Worm (Caenorhabditis elegans): ENCODE data around the gene ZK1240.11.

Gene ZK1240.11

DNA sequence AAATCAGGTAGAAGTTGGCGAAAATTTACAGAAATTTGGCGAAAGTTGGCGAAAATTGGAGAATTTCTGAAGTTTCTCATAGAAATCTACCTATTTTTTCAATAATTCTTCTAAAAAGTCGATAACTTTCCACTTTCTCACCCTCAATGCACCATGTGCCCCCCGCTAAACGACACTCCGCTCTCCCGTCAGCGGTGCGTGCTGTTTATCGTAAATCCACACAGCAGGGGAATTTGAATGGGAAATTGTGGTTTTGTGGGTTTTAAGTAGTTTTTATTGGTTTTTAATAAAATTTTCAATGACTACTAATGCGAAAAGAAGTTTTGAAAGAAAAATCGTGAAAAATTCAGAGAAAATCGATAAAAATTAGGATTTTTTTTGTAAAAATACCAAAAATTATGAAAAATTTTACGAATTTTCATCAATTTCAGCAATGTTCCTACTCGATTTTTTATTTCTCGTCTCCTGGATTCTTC lies 17.0 kb downstream of the ZK1240.11 start, which contains the start of gene F43C11.6:
Gene F43C11.6, plus strand, starts transcription at position 426 of the 476 bp plus-strand sequence.
- TF ChIP-seq med-1 (GFP tag; optimal IDR thresholded peaks at IDR 0.05; ENCODE audit: insufficient read depth) (no peak), T22C8.4 (GFP tag; IDR thresholded peaks at IDR 0.05) (no peak), flt-1 (GFP tag; IDR thresholded peaks at IDR 0.05) (no peak), ztf-29 (GFP tag; IDR thresholded peaks at IDR 0.05) (no peak), klf-2 (GFP tag; conservative IDR thresholded peaks at IDR 0.05) (no peak), ref-1 (GFP tag; conservative IDR thresholded peaks at IDR 0.05) (no peak), ztf-23 (GFP tag; IDR thresholded peaks at IDR 0.05) (no peak), tab-1 (GFP tag; IDR thresholded peaks at IDR 0.05) (no peak), cog-1 (tag; optimal IDR thresholded peaks at IDR 0.05) (no peak)

DNA sequence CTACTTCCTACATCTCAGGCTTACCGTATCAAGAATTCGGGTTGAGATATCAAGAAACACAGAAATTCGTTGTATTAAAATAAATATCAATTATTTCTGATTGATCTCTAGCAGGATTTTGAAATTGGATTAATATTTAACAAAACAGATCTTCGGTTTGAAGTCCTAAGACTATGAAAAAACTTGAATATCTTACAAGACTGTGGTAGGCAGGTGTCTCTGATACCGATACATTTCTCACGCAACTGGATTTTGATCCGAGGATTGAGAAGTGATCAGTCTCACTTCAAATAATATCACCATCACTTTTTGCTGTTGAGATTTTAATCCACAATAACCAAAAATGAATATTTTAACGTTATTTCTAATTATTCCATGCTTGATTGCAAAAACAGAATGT lies 21.6 kb downstream of the ZK1240.11 start, which contains the start of gene F43C11.4:
Gene F43C11.4, plus strand, starts transcription at position 301 of the 400 bp plus-strand sequence.
- TF ChIP-seq ref-1 (GFP tag; conservative IDR thresholded peaks at IDR 0.05) (no peak), T22C8.4 (GFP tag; IDR thresholded peaks at IDR 0.05) (no peak), flt-1 (GFP tag; IDR thresholded peaks at IDR 0.05) (no peak), tab-1 (GFP tag; IDR thresholded peaks at IDR 0.05) (no peak), cog-1 (tag; optimal IDR thresholded peaks at IDR 0.05) (no peak), ztf-29 (GFP tag; IDR thresholded peaks at IDR 0.05) (no peak), klf-2 (GFP tag; conservative IDR thresholded peaks at IDR 0.05) (no peak), ztf-23 (GFP tag; IDR thresholded peaks at IDR 0.05) (no peak), med-1 (GFP tag; optimal IDR thresholded peaks at IDR 0.05; ENCODE audit: insufficient read depth) (no peak)

DNA sequence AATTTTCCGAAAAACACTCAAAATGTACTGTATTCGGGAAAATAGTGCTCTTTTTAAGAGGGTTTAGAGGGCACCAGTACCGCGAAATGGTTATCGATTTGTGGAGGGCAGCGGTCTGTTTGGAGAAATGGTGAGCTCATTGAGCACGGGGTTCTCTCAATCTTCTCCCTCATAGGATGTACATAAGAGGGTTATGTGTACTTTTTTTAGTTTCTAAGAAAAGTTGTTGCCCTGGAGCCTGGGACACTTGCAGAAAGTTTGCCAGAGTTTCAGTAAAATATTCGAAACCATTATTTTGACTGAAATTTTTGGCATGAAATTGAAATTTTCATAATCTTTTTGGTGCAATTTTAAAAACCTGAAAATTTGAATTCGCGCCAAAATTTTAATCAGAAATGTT lies 27.5 kb downstream of the ZK1240.11 start, which contains the start of gene F43C11.10:
Gene F43C11.10, minus strand, starts transcription at position 101 of the 400 bp plus-strand sequence.
- TF ChIP-seq tab-1 (GFP tag; IDR thresholded peaks at IDR 0.05) (no peak), med-1 (GFP tag; optimal IDR thresholded peaks at IDR 0.05; ENCODE audit: insufficient read depth) (no peak), klf-2 (GFP tag; conservative IDR thresholded peaks at IDR 0.05) (no peak), ztf-29 (GFP tag; IDR thresholded peaks at IDR 0.05) (no peak), ref-1 (GFP tag; conservative IDR thresholded peaks at IDR 0.05) (no peak), T22C8.4 (GFP tag; IDR thresholded peaks at IDR 0.05) (no peak), cog-1 (tag; optimal IDR thresholded peaks at IDR 0.05) (no peak), ztf-23 (GFP tag; IDR thresholded peaks at IDR 0.05) (no peak), flt-1 (GFP tag; IDR thresholded peaks at IDR 0.05) (no peak)

DNA sequence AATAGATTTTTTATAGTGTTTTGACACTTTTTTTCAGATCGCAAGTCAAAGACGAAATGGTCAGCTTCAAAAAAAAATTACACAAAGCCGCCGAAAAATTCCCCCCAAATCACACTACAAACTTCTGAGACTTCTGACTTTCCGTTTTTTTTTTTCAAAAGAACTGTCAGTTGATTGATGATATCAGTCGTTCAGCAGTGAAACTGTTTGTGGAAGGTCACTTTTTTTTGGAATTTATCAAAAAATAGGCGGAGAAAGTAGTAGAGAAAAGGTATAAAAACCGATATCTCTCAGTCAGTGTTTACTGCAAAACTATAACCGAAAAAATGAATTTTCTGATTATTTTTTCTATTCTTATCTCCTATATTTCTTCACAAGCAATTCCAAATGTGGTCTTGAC lies 28.0 kb downstream of the ZK1240.11 start, which contains the start of gene F43C11.3:
Gene F43C11.3, plus strand, starts transcription at position 301 of the 400 bp plus-strand sequence.
- TF ChIP-seq klf-2 (GFP tag; conservative IDR thresholded peaks at IDR 0.05) (no peak), tab-1 (GFP tag; IDR thresholded peaks at IDR 0.05) (no peak), ref-1 (GFP tag; conservative IDR thresholded peaks at IDR 0.05) (no peak), ztf-29 (GFP tag; IDR thresholded peaks at IDR 0.05) (no peak), ztf-23 (GFP tag; IDR thresholded peaks at IDR 0.05) (no peak), flt-1 (GFP tag; IDR thresholded peaks at IDR 0.05) (no peak), med-1 (GFP tag; optimal IDR thresholded peaks at IDR 0.05; ENCODE audit: insufficient read depth) (no peak), cog-1 (tag; optimal IDR thresholded peaks at IDR 0.05) (no peak), T22C8.4 (GFP tag; IDR thresholded peaks at IDR 0.05) (no peak)

DNA sequence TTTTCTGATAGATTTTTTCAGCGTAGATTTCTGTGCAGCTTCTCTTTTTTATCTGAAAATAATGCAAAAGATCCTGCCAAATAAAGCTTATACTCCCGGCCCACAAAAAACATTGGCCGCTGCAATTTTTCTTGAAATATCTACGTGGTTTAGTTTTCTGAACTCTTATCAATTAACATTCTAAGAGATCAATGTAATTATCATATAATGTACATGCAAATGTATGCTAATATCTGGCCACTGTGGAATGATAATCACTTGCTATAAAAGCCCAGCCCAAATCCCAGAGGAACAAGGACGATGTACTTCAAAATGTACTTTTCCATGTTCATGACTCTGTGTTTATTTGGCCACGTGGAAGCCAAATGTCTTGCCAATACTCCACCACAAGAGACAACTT lies 29.4 kb downstream of the ZK1240.11 start, which contains the start of gene F43C11.2:
Gene F43C11.2, plus strand, starts transcription at position 301 of the 400 bp plus-strand sequence.
- TF ChIP-seq T22C8.4 (GFP tag; IDR thresholded peaks at IDR 0.05): no peak
- TF ChIP-seq flt-1 (GFP tag; IDR thresholded peaks at IDR 0.05): no peak
- TF ChIP-seq med-1 (GFP tag; optimal IDR thresholded peaks at IDR 0.05; ENCODE audit: insufficient read depth): no peak
- TF ChIP-seq klf-2 (GFP tag; conservative IDR thresholded peaks at IDR 0.05): no peak
- TF ChIP-seq ztf-23 (GFP tag; IDR thresholded peaks at IDR 0.05): no peak
- no peak for TF ChIP-seq cog-1 (tag; optimal IDR thresholded peaks at IDR 0.05)
- TF ChIP-seq ref-1 (GFP tag; conservative IDR thresholded peaks at IDR 0.05): no peak
- no peak for TF ChIP-seq tab-1 (GFP tag; IDR thresholded peaks at IDR 0.05)

DNA sequence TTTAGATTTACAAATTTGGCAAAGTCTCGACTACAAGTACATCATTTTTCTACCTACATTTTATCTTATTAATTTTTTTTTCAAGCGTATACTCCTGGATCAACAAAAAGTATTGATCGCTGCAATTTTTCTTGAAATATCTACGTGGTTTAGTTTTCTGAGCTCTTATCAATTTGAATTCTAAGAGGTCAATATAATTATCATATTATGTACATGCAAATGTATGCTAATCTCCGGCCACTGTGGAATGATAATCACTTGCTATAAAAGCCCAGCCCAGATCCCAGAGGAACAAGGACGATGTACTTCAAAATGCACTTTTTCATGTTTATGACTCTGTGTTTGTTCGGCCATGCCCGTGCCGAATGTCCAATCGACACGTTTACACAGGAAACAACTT lies 31.7 kb downstream of the ZK1240.11 start, which contains the start of gene F43C11.1:
Gene F43C11.1, plus strand, starts transcription at position 301 of the 400 bp plus-strand sequence.
- TF ChIP-seq ztf-29 (GFP tag; IDR thresholded peaks at IDR 0.05) (no peak), flt-1 (GFP tag; IDR thresholded peaks at IDR 0.05) (no peak), cog-1 (tag; optimal IDR thresholded peaks at IDR 0.05) (no peak), tab-1 (GFP tag; IDR thresholded peaks at IDR 0.05) (no peak), ref-1 (GFP tag; conservative IDR thresholded peaks at IDR 0.05) (no peak), klf-2 (GFP tag; conservative IDR thresholded peaks at IDR 0.05) (no peak), med-1 (GFP tag; optimal IDR thresholded peaks at IDR 0.05; ENCODE audit: insufficient read depth) (no peak), ztf-23 (GFP tag; IDR thresholded peaks at IDR 0.05) (no peak), T22C8.4 (GFP tag; IDR thresholded peaks at IDR 0.05) (no peak)

DNA sequence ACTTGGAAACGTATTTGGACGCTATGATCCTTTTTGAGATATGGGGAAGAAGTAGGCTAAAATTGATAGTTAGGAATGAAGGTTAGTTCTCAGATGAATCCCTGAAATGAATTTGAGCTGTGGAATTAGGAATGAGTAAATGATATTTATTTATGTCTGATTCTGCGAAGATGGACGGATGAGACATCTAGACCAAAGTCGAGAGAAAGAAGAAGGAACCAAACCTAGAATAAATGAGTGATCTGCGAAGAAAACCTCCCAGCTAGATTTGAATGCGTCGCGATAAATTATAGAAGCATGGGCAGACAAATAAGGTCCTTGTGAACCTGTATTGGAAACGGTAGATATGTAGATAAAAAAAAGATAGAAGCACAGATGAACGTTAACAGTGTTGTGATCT lies 34.9 kb downstream of the ZK1240.11 start, which contains the start of gene F43C11.16:
Gene F43C11.16, minus strand, starts transcription at position 101 of the 400 bp plus-strand sequence.
- no peak for TF ChIP-seq med-1 (GFP tag; optimal IDR thresholded peaks at IDR 0.05; ENCODE audit: insufficient read depth)
- TF ChIP-seq ref-1 (GFP tag; conservative IDR thresholded peaks at IDR 0.05): no peak
- TF ChIP-seq ztf-29 (GFP tag; IDR thresholded peaks at IDR 0.05): no peak
- no peak for TF ChIP-seq ztf-23 (GFP tag; IDR thresholded peaks at IDR 0.05)
- TF ChIP-seq klf-2 (GFP tag; conservative IDR thresholded peaks at IDR 0.05): no peak
- TF ChIP-seq cog-1 (tag; optimal IDR thresholded peaks at IDR 0.05): no peak
- no peak for TF ChIP-seq tab-1 (GFP tag; IDR thresholded peaks at IDR 0.05)
- TF ChIP-seq flt-1 (GFP tag; IDR thresholded peaks at IDR 0.05): no peak
- no peak for TF ChIP-seq T22C8.4 (GFP tag; IDR thresholded peaks at IDR 0.05)

DNA sequence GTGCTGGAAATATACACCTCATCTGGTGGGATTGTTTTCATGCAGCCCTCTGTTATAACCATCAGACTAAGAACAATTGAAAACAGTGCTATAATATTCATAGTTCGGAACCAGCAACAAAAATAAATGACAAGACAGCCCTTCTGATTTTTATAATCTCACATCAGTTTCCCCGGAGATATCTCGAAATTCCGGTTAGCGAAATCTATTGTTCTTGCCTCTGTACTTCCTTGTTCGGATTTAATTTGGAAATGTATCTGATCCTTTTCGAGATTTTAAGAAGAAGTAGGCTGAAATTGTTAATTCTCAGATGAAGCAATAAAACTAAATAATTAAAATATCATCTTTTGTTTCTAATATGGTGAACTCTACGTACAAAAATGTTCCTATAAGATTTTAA lies 38.6 kb downstream of the ZK1240.11 start, which contains the start of gene F43C11.11:
Gene F43C11.11, minus strand, starts transcription at position 101 of the 400 bp plus-strand sequence.
- TF ChIP-seq ztf-29 (GFP tag; IDR thresholded peaks at IDR 0.05) (no peak), med-1 (GFP tag; optimal IDR thresholded peaks at IDR 0.05; ENCODE audit: insufficient read depth) (no peak), T22C8.4 (GFP tag; IDR thresholded peaks at IDR 0.05) (no peak), flt-1 (GFP tag; IDR thresholded peaks at IDR 0.05) (no peak), ref-1 (GFP tag; conservative IDR thresholded peaks at IDR 0.05) (no peak), ztf-23 (GFP tag; IDR thresholded peaks at IDR 0.05) (no peak), cog-1 (tag; optimal IDR thresholded peaks at IDR 0.05) (no peak), tab-1 (GFP tag; IDR thresholded peaks at IDR 0.05) (no peak), klf-2 (GFP tag; conservative IDR thresholded peaks at IDR 0.05) (no peak)
